Worm (Caenorhabditis elegans): ENCODE measurements around the gene F55H2.8.

ce11 chrIII:9502155-9502714, 11.4 kb upstream of the F55H2.8 start:
- TF ChIP-seq rnt-1 (tag; optimal IDR thresholded peaks at IDR 0.05) = no peak
- no peak for TF ChIP-seq tbx-2 (tag; optimal IDR thresholded peaks at IDR 0.05)
- TF ChIP-seq F13H6.1 (tag; optimal IDR thresholded peaks at IDR 0.05) = no peak
- TF ChIP-seq ceh-45 (GFP tag; IDR thresholded peaks at IDR 0.05) = no peak
- TF ChIP-seq ama-1 (optimal IDR thresholded peaks at IDR 0.05) = no peak
- TF ChIP-seq eyg-1 (tag; optimal IDR thresholded peaks at IDR 0.05) = no peak

Measured in whole organism, late embryonic.